Worm (Caenorhabditis elegans) whole organism, L1 larva: ENCODE data around the gene T02H6.1.

ENCODE experiments used
- C16A3.4 ChIP-seq: fragments of 150-350 bp; optimal IDR thresholded peaks from 2 replicates; lab custom pipeline; 2014; ENCODE audit warnings: missing biosample characterization, missing genetic modification characterization
- Y116A8C.19 ChIP-seq: sonication (generic microtip); optimal IDR thresholded peaks from 2 replicates; lab custom pipeline; 2016; ENCODE audit warnings: missing compliant biosample characterization, missing genetic modification characterization, borderline replicate concordance
- aha-1 ChIP-seq: fragments of 150-350 bp; optimal IDR thresholded peaks from 2 replicates; lab custom pipeline; 2014; ENCODE audit warnings: missing biosample characterization, missing genetic modification characterization
- alr-1 ChIP-seq: fragments of 200-800 bp; sonication (Bioruptor generic); optimal IDR thresholded peaks from 2 replicates; lab custom pipeline; 2018; ENCODE audit warnings: borderline replicate concordance, mild to moderate bottlenecking, missing genetic modification characterization, missing compliant biosample characterization
- aly-2 ChIP-seq: fragments of 150-350 bp; optimal IDR thresholded peaks from 2 replicates; lab custom pipeline; 2014; ENCODE audit warnings: missing biosample characterization, missing genetic modification characterization
- blmp-1 ChIP-seq: fragments of 150-350 bp; optimal IDR thresholded peaks from 2 replicates; lab custom pipeline; 2014; ENCODE audit warnings: missing biosample characterization, missing genetic modification characterization
- dpl-1 ChIP-seq, 3 experiments: fragments of 150-350 bp in 2 of 3; sonication (generic microtip) in 1 of 3; optimal IDR thresholded peaks; 2 replicates each; lab custom pipeline; 2014 to 2017; ENCODE audit warnings: missing biosample characterization in 3 of 3, missing genetic modification characterization in 3 of 3, missing genetic modification reagents in 3 of 3
- efl-1 ChIP-seq, 4 experiments: fragments of 150-350 bp; optimal IDR thresholded peaks in 3 of 4; peaks in 1 of 4; 1 replicate in 1 of 4; 2 replicates in 3 of 4; lab custom pipeline; 2014; ENCODE audit warnings: missing biosample characterization in 2 of 4, missing genetic modification characterization in 2 of 4, missing genetic modification reagents in 2 of 4
- egl-13 ChIP-seq: sonication (generic microtip); optimal IDR thresholded peaks from 2 replicates; lab custom pipeline; 2016; ENCODE audit warnings: missing genotype, missing genetic modification reagents, missing genetic modification characterization, missing compliant biosample characterization
- ets-5 ChIP-seq: fragments of 200-800 bp; sonication (Bioruptor generic); IDR thresholded peaks from 2 replicates; pipeline ENCODE4 v1.3.6; 2022; ENCODE audit warnings: missing genetic modification characterization, missing compliant biosample characterization
- grh-1 ChIP-seq: fragments of 200-800 bp; sonication (Bioruptor generic); IDR thresholded peaks from 2 replicates; pipeline ENCODE4 v1.3.6; 2022; ENCODE audit warnings: missing genetic modification reagents, missing genetic modification characterization, missing compliant biosample characterization
- lin-15B ChIP-seq: fragments of 150-350 bp; sonication (generic microtip); optimal IDR thresholded peaks from 3 replicates; lab custom pipeline; 2014; ENCODE audit warnings: missing biosample characterization, missing genetic modification characterization
- lin-35 ChIP-seq, 2 experiments: fragments of 150-350 bp; optimal IDR thresholded peaks; 2 replicates each; lab custom pipeline; 2014; ENCODE audit warnings: missing biosample characterization in 2 of 2, missing genetic modification characterization in 2 of 2, missing genetic modification reagents in 2 of 2
- lin-39 ChIP-seq: fragments of 150-350 bp; optimal IDR thresholded peaks from 2 replicates; lab custom pipeline; 2014; ENCODE audit warnings: missing biosample characterization, missing genetic modification reagents, missing genetic modification characterization
- lsy-2 ChIP-seq, 2 experiments: fragments of 150-350 bp; optimal IDR thresholded peaks; 2 replicates each; lab custom pipeline; 2014; ENCODE audit warnings: missing biosample characterization in 2 of 2, missing genetic modification characterization in 2 of 2
- mdl-1 ChIP-seq, 2 experiments: fragments of 150-350 bp; optimal IDR thresholded peaks; 2 replicates each; lab custom pipeline; 2014 to 2017; ENCODE audit warnings: missing biosample characterization in 2 of 2, missing genetic modification characterization in 2 of 2, inconsistent platforms in 1 of 2
- mef-2 ChIP-seq: fragments of 150-350 bp; optimal IDR thresholded peaks from 2 replicates; lab custom pipeline; 2014; ENCODE audit warnings: missing biosample characterization, missing genetic modification characterization
- nhr-47 ChIP-seq: sonication (generic microtip); optimal IDR thresholded peaks from 2 replicates; lab custom pipeline; 2016; ENCODE audit warnings: mild to moderate bottlenecking, missing genetic modification characterization, moderate library complexity, missing compliant biosample characterization
- nhr-71 ChIP-seq: sonication (generic microtip); optimal IDR thresholded peaks from 2 replicates; lab custom pipeline; 2016; ENCODE audit warnings: mild to moderate bottlenecking, missing genetic modification characterization, moderate library complexity, missing compliant biosample characterization
- nhr-77 ChIP-seq: fragments of 150-350 bp; optimal IDR thresholded peaks from 2 replicates; lab custom pipeline; 2014; ENCODE audit warnings: missing biosample characterization, missing genetic modification characterization
- pag-3 ChIP-seq: sonication (generic microtip); optimal IDR thresholded peaks from 2 replicates; lab custom pipeline; 2017; ENCODE audit warnings: missing genetic modification characterization, mild to moderate bottlenecking, missing compliant biosample characterization, antibody characterized with exemption, borderline replicate concordance; ENCODE audit not compliant: insufficient read depth
- pax-3 ChIP-seq: fragments of 200-800 bp; sonication (Bioruptor generic); optimal IDR thresholded peaks from 2 replicates; lab custom pipeline; 2018; ENCODE audit warnings: mild to moderate bottlenecking, missing genetic modification characterization, moderate library complexity, missing compliant biosample characterization
- rnt-1 ChIP-seq: sonication (generic microtip); optimal IDR thresholded peaks from 2 replicates; lab custom pipeline; 2016; ENCODE audit warnings: mild to moderate bottlenecking, missing genetic modification characterization, moderate library complexity, missing compliant biosample characterization
- skn-1 ChIP-seq: fragments of 150-350 bp; optimal IDR thresholded peaks from 2 replicates; lab custom pipeline; 2014; ENCODE audit warnings: missing biosample characterization, missing genetic modification characterization
- snu-23 ChIP-seq: sonication (generic microtip); optimal IDR thresholded peaks from 2 replicates; lab custom pipeline; 2016; ENCODE audit warnings: missing genetic modification characterization, missing compliant biosample characterization
- sptf-1 ChIP-seq: fragments of 150-350 bp; optimal IDR thresholded peaks from 2 replicates; lab custom pipeline; 2014; ENCODE audit warnings: missing biosample characterization, missing genetic modification characterization
- unc-86 ChIP-seq: sonication (generic microtip); optimal IDR thresholded peaks from 2 replicates; lab custom pipeline; 2016; ENCODE audit warnings: missing genetic modification characterization, missing compliant biosample characterization
- unc-98 ChIP-seq: fragments of 200-800 bp; sonication (Bioruptor generic); IDR thresholded peaks from 2 replicates; pipeline ENCODE4 v1.3.6; 2022; ENCODE audit warnings: missing genetic modification characterization, missing compliant biosample characterization
- vab-15 ChIP-seq: sonication (generic microtip); optimal IDR thresholded peaks from 2 replicates; lab custom pipeline; 2017; ENCODE audit warnings: missing genotype, mild to moderate bottlenecking, missing genetic modification characterization, missing compliant biosample characterization
- xbp-1 ChIP-seq: sonication (generic microtip); optimal IDR thresholded peaks from 2 replicates; lab custom pipeline; 2016; ENCODE audit warnings: missing genetic modification characterization, missing compliant biosample characterization
- zag-1 ChIP-seq: fragments of 150-350 bp; optimal IDR thresholded peaks from 2 replicates; lab custom pipeline; 2014; ENCODE audit warnings: missing biosample characterization, missing genetic modification characterization
- ztf-11 ChIP-seq, 2 experiments: sonication (generic microtip); optimal IDR thresholded peaks; 2 replicates each; lab custom pipeline; 2016 to 2017; ENCODE audit warnings: missing genetic modification characterization in 2 of 2, missing biosample characterization in 1 of 2, missing compliant biosample characterization in 1 of 2
- ztf-4 ChIP-seq: fragments of 150-350 bp; optimal IDR thresholded peaks from 2 replicates; lab custom pipeline; 2014; ENCODE audit warnings: missing biosample characterization, missing genetic modification characterization

Gene T02H6.1

DNA sequence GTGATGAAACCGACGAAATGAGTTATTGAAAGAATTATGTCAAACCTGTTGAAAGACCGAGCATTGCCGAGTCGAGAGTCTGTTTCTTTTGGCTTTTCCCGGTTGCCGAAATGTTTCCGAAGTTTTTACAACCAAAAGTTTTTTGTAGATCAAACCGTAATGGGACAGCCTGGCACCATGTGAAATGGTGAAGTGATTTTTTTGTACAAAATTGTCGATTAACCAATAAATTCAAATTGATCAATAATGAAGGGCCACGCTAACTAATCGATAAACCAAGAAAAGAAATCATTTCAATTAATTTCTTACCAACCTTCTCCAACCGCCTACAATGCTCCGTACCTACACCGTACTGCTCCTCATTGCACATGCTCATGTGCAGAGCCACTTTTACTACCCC, 17.6 kb upstream of the T02H6.1 start, which contains the start of gene T02H6.3:
TSS of gene T02H6.3 (plus strand) at position 301 of the 400 bp plus-strand sequence.
- TF ChIP-seq C16A3.4, result no peak
- TF ChIP-seq, all 84 proteins: peak for 0

ce11 chrII:695079-695478, 14.1 kb upstream of the T02H6.1 start:
- TF ChIP-seq ets-5 (GFP tag; lab: Robert Waterston, UW) (peak; percentile 61; the same call in 1 of the 2 replicates), grh-1 (GFP tag; lab: Robert Waterston, UW) (peak; percentile 39; the same call in 1 of the 2 replicates), unc-98 (GFP tag; lab: Robert Waterston, UW) (peak; percentile 13; the same call in 1 of the 2 replicates)
- TF ChIP-seq, all 84 proteins: peak for 3; not testable (repeated sequence) for 81

DNA sequence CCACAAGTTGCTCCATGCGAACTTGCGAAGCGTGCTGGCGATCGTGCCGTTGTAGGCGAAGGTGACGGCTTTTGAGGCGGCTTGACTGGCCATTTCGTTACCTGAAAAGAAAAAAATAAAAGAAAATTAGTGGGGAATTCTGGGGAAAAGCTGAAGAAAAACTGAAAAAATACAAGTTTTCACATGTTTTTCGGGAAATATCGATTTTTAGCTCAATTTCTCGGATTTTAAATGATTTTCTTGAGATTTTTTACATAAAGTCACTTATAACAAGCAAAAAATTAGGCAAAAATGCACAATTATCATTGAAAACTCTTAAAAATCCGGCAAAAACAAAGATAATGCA, 8.2 kb upstream of the T02H6.1 start, which contains the start of gene T02H6.11:
TSS of gene T02H6.11 (minus strand) at position 101 of the 346 bp plus-strand sequence.
- TF ChIP-seq pag-3 (tag; lab: Kevin White, UChicago) (no peak), egl-13 (tag; lab: Kevin White, UChicago) (no peak), ztf-11 (tag; optimal IDR thresholded peaks at IDR 0.05; lab: Kevin White, UChicago) (no peak), lin-15B (tag; lab: Kevin White, UChicago) (no peak), rnt-1 (tag; lab: Kevin White, UChicago) (no peak), Y116A8C.19 (tag; lab: Kevin White, UChicago) (no peak), unc-86 (tag; lab: Kevin White, UChicago) (no peak)

DNA sequence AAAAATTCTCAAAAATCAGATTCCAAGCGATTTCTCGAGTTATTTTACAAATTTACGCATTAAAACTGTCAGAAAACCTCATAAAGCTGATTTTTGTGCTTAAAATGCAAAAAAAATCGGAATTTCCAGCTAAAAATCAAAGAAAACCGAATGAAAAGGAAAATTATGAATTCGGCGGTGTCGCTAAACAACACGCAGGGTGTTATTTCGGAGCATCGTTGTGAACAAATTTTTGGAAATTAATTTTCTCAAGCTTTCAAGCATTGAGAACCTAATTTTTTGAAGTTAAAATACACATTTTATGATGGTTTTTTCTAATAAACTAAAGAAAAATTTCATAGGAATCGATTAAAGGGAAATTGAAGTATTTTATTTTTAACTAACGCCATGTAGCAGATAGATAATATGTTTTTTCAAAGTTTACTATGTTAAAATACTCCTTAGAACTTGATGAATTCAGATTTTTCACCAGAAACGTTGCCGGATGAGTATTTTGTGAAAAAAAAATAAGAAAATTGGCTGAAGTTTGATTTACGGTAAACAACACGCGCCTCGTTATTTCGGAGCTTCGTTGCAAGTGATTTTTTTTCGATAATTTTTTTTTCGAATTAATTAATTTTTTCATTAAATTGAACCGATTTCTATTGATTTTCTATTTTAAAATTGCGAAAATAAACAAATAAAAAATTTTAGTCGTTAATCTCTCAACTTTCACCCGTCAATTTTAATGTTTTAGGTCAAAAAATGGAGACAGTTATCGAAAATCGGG, 7.6 kb upstream of the T02H6.1 start, which contains the start of gene thoc-1:
TSS of gene thoc-1 (plus strand) at position 737 of the 769 bp plus-strand sequence.
- TF ChIP-seq lin-39 (tag; lab: Kevin White, UChicago) (no peak), nhr-47 (no peak), grh-1 (GFP tag; lab: Robert Waterston, UW) (no peak), alr-1 (no peak), pax-3 (tag; lab: Kevin White, UChicago) (no peak), mef-2 (no peak), mdl-1 (tag; optimal IDR thresholded peaks at IDR 0.05; lab: Kevin White, UChicago) (no peak), lin-35 (GFP tag; optimal IDR thresholded peaks at IDR 0.05; lab: Kevin White, UChicago) (peak in 1 of 2 experiments; percentile 11), aly-2 (no peak), lsy-2 (tag; optimal IDR thresholded peaks at IDR 0.05; lab: Kevin White, UChicago) (peak in 1 of 2 experiments; percentile 30), efl-1 (optimal IDR thresholded peaks at IDR 0.05; lab: Kevin White, UChicago) (peak in 1 of 2 experiments; percentile 33), efl-1 (GFP tag; optimal IDR thresholded peaks at IDR 0.05 in 1 of 2; lab: Kevin White, UChicago) (peak in 1 of 2 experiments; percentile 72), zag-1 (tag; lab: Kevin White, UChicago) (no peak), unc-98 (GFP tag; lab: Robert Waterston, UW) (no peak), nhr-71 (tag; lab: Kevin White, UChicago) (no peak), skn-1 (tag; lab: Kevin White, UChicago) (no peak), sptf-1 (tag; lab: Kevin White, UChicago) (no peak), dpl-1 (GFP tag; optimal IDR thresholded peaks at IDR 0.05; lab: Kevin White, UChicago) (peak in 1 of 3 experiments; percentile 6), aha-1 (tag; lab: Kevin White, UChicago) (no peak), nhr-77 (no peak), snu-23 (GFP tag; lab: Kevin White, UChicago) (peak; percentile 7), vab-15 (tag; lab: Kevin White, UChicago) (no peak), ztf-4 (tag; lab: Kevin White, UChicago) (no peak), blmp-1 (tag; lab: Kevin White, UChicago) (peak; percentile 23), xbp-1 (tag; lab: Kevin White, UChicago) (peak; percentile 10)
